Fruit fly (Drosophila melanogaster): Measurements from ENCODE around the gene Golgin104.

Gene Golgin104

DNA sequence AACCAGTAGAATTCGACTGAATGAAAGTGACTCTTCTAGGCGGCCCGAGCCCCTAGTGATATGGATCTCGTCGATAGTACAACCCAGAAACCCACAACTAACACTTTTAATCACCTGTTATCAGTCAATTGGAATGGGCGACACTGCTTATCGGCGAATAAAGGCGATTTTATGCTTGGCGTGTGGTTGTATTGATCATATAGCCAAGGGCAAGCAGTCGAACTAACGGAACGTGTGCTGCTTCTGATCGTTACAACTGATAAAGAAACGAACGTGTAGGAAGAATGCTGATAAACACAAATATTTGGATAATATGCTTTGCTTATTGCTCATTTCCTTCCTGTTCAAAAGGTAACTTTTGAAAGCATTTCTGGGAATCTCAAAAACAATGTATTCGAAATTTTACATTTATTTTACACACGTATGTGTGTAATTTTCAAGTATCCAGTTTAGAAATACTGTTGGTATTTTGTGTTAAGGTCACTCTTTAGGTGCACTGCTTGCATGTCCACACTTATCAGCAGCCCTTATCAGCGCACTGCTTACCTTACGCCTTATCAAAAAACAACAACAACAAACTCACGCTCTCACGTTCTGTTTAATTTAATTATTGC is 29.5 kb upstream of the Golgin104 start, which contains the start of gene Agpat4 (continued):
- TF ChIP-seq CG1529 (GFP tag; optimal IDR thresholded peaks at IDR 0.05) = no peak
- TF ChIP-seq Neu2 (GFP tag; optimal IDR thresholded peaks at IDR 0.05; ENCODE audit: borderline replicate concordance) = no peak
- no peak for TF ChIP-seq Hmx (GFP tag; optimal IDR thresholded peaks at IDR 0.05)
- TF ChIP-seq Tbp (GFP tag; optimal IDR thresholded peaks at IDR 0.05) = no peak
- TF ChIP-seq CG1647 (GFP tag; optimal IDR thresholded peaks at IDR 0.05) = no peak
- TF ChIP-seq NFAT (GFP tag; IDR thresholded peaks at IDR 0.05) = no peak
- no peak for TF ChIP-seq Awh (GFP tag; IDR thresholded peaks at IDR 0.05)
- no peak for TF ChIP-seq B-H2 (GFP tag; optimal IDR thresholded peaks at IDR 0.05)
- peak; percentile 71 for TF ChIP-seq Elba2 (GFP tag; optimal IDR thresholded peaks at IDR 0.05)
- no peak; the same call in none of the 2 replicates for TF ChIP-seq seq (GFP tag; IDR thresholded peaks at IDR 0.05)
- no peak for TF ChIP-seq gce (GFP tag; IDR thresholded peaks at IDR 0.05)
- no peak for TF ChIP-seq Vsx1 (GFP tag; optimal IDR thresholded peaks at IDR 0.05)
- TF ChIP-seq ro (GFP tag; IDR thresholded peaks at IDR 0.05) = no peak
- TF ChIP-seq hbn (GFP tag; IDR thresholded peaks at IDR 0.05; ENCODE audit: partially characterized antibody) = no peak
- no peak for TF ChIP-seq repo (GFP tag; optimal IDR thresholded peaks at IDR 0.05)
- TF ChIP-seq btn (GFP tag; optimal IDR thresholded peaks at IDR 0.05) = no peak
- no peak for TF ChIP-seq al (GFP tag; IDR thresholded peaks at IDR 0.05)
- no peak for TF ChIP-seq tup (GFP tag; optimal IDR thresholded peaks at IDR 0.05)
- TF ChIP-seq CG12236 (GFP tag; optimal IDR thresholded peaks at IDR 0.05) = no peak
- peak; percentile 27 for TF ChIP-seq ERR (GFP tag; optimal IDR thresholded peaks at IDR 0.05)
- TF ChIP-seq eyg (GFP tag; optimal IDR thresholded peaks at IDR 0.05) = no peak
- TF ChIP-seq CG4820 (GFP tag; optimal IDR thresholded peaks at IDR 0.05) = no peak
- no peak for TF ChIP-seq Bteb2 (GFP tag; optimal IDR thresholded peaks at IDR 0.05)
- peak; percentile 4; the same call in 1 of the 2 replicates for TF ChIP-seq sob (GFP tag; IDR thresholded peaks at IDR 0.05)
- no peak for TF ChIP-seq NC2β (GFP tag; optimal IDR thresholded peaks at IDR 0.05)
- no peak for TF ChIP-seq CG17802 (tag; optimal IDR thresholded peaks at IDR 0.05)
- TF ChIP-seq Rfx (GFP tag; IDR thresholded peaks at IDR 0.05) = no peak
- no peak for TF ChIP-seq Nf-YA (GFP tag; IDR thresholded peaks at IDR 0.05)
- no peak for TF ChIP-seq CG7357 (GFP tag; IDR thresholded peaks at IDR 0.05)
- no peak for TF ChIP-seq crc (GFP tag; optimal IDR thresholded peaks at IDR 0.05)
- TF ChIP-seq CG5180 (GFP tag; optimal IDR thresholded peaks at IDR 0.05) = peak; percentile 66
- TF ChIP-seq Spps (tag; optimal IDR thresholded peaks at IDR 0.05) = no peak
- no peak for TF ChIP-seq CG17912 (GFP tag; optimal IDR thresholded peaks at IDR 0.05)
- no peak for TF ChIP-seq CG15696 (tag; optimal IDR thresholded peaks at IDR 0.05)
- TF ChIP-seq CG32772 (GFP tag; IDR thresholded peaks at IDR 0.05) = no peak
- TF ChIP-seq HHEX (GFP tag; optimal IDR thresholded peaks at IDR 0.05) = peak; percentile 13
- peak; percentile 34 for TF ChIP-seq Hmr (GFP tag; optimal IDR thresholded peaks at IDR 0.05)
- no peak for TF ChIP-seq CG4730 (GFP tag; IDR thresholded peaks at IDR 0.05)
- TF ChIP-seq CG12155 (GFP tag; optimal IDR thresholded peaks at IDR 0.05) = no peak
- TF ChIP-seq Asciz (GFP tag; optimal IDR thresholded peaks at IDR 0.05) = no peak
- TF ChIP-seq CG4328 (GFP tag; optimal IDR thresholded peaks at IDR 0.05) = no peak
- no peak for TF ChIP-seq pho (GFP tag; optimal IDR thresholded peaks at IDR 0.05)
- no peak for TF ChIP-seq Usf (GFP tag; optimal IDR thresholded peaks at IDR 0.05)
- no peak for TF ChIP-seq tna (GFP tag; IDR thresholded peaks at IDR 0.05; ENCODE audit: partially characterized antibody)
- no peak for TF ChIP-seq CG7745 (tag; optimal IDR thresholded peaks at IDR 0.05)
- peak; percentile 11 for TF ChIP-seq Abd-B (GFP tag; optimal IDR thresholded peaks at IDR 0.05)
- peak; percentile 48 for TF ChIP-seq Dp (GFP tag; optimal IDR thresholded peaks at IDR 0.05)
- no peak for TF ChIP-seq Dip2 (GFP tag; IDR thresholded peaks at IDR 0.05)
- no peak for TF ChIP-seq CG31224 (GFP tag; IDR thresholded peaks at IDR 0.05)
- TF ChIP-seq CG14710 (tag; optimal IDR thresholded peaks at IDR 0.05) = peak; percentile 26
- no peak for TF ChIP-seq CG12391 (tag; optimal IDR thresholded peaks at IDR 0.05)
